Worm (Caenorhabditis elegans) whole organism, young adult: ENCODE measurements around the gene C04C3.7.

Experiments
- C17E4.6 ChIP-seq: fragments of 200-800 bp; sonication (Bioruptor generic); IDR thresholded peaks from 2 replicates; pipeline ENCODE4 v1.3.6; 2022; ENCODE audit warnings: missing genetic modification reagents, missing genetic modification characterization, missing compliant biosample characterization
- F10E7.11 ChIP-seq: sonication (generic microtip); optimal IDR thresholded peaks from 2 replicates; lab custom pipeline; 2017; ENCODE audit warnings: mild to moderate bottlenecking, missing genetic modification characterization, moderate library complexity, missing compliant biosample characterization
- F22D6.2 ChIP-seq: sonication (generic microtip); optimal IDR thresholded peaks from 2 replicates; lab custom pipeline; 2016; ENCODE audit warnings: mild to moderate bottlenecking, missing genetic modification characterization, missing compliant biosample characterization
- F23B12.7 ChIP-seq: sonication (generic microtip); optimal IDR thresholded peaks from 2 replicates; lab custom pipeline; 2017; ENCODE audit warnings: missing genetic modification characterization, mild to moderate bottlenecking, missing compliant biosample characterization, antibody characterized with exemption, moderate library complexity; ENCODE audit not compliant: insufficient read depth
- F37B4.10 ChIP-seq: fragments of 200-800 bp; sonication (Bioruptor generic); IDR thresholded peaks from 2 replicates; pipeline ENCODE4 v1.3.6; 2022; ENCODE audit warnings: missing genetic modification characterization, missing compliant biosample characterization
- K11D2.4 ChIP-seq: fragments of 200-800 bp; sonication (Bioruptor generic); IDR thresholded peaks from 2 replicates; pipeline ENCODE4 v1.3.6; 2022; ENCODE audit warnings: missing genetic modification reagents, missing genetic modification characterization, missing compliant biosample characterization
- K12H6.12 ChIP-seq: fragments of 200-800 bp; sonication (Bioruptor generic); optimal IDR thresholded peaks from 2 replicates; lab custom pipeline; 2018; ENCODE audit warnings: mild to moderate bottlenecking, missing genetic modification characterization, missing compliant biosample characterization
- T26A5.8 ChIP-seq: sonication (generic microtip); optimal IDR thresholded peaks from 2 replicates; lab custom pipeline; 2016; ENCODE audit warnings: missing genetic modification characterization, missing compliant biosample characterization
- Y79H2A.3 ChIP-seq: fragments of 200-800 bp; sonication (Bioruptor generic); conservative IDR thresholded peaks from 2 replicates; pipeline ENCODE4 v1.3.6; 2022; ENCODE audit warnings: missing genetic modification reagents, missing genetic modification characterization, missing compliant biosample characterization
- aptf-2 ChIP-seq: fragments of 200-800 bp; sonication (Bioruptor generic); conservative IDR thresholded peaks from 2 replicates; pipeline ENCODE4 v1.3.6; 2022; ENCODE audit warnings: missing genetic modification reagents, missing genetic modification characterization, missing compliant biosample characterization
- aptf-3 ChIP-seq: fragments of 200-800 bp; sonication (Bioruptor generic); IDR thresholded peaks from 2 replicates; pipeline ENCODE4 v1.3.6; 2022; ENCODE audit warnings: missing genetic modification characterization, missing compliant biosample characterization
- bed-2 ChIP-seq: fragments of 200-800 bp; sonication (Bioruptor generic); IDR thresholded peaks from 2 replicates; pipeline ENCODE4 v1.3.6; 2022; ENCODE audit warnings: missing genetic modification reagents, missing genetic modification characterization, missing compliant biosample characterization
- ccch-3 ChIP-seq: fragments of 200-800 bp; sonication (Bioruptor generic); optimal IDR thresholded peaks from 2 replicates; lab custom pipeline; 2018; ENCODE audit warnings: mild to moderate bottlenecking, missing genetic modification characterization, missing compliant biosample characterization
- cebp-1 ChIP-seq, 2 experiments: fragments of 200-800 bp in 1 of 2; sonication (Bioruptor generic) in 1 of 2; sonication (generic microtip) in 1 of 2; IDR thresholded peaks in 1 of 2; optimal IDR thresholded peaks in 1 of 2; 2 replicates each; pipeline versions ENCODE4 v1.3.6 to Lab custom; 2017 to 2022; ENCODE audit warnings: missing compliant biosample characterization in 2 of 2, missing genetic modification characterization in 2 of 2, mild to moderate bottlenecking in 1 of 2, missing genetic modification reagents in 1 of 2, moderate library complexity in 1 of 2
- cebp-2 ChIP-seq: fragments of 200-800 bp; sonication (Bioruptor generic); IDR thresholded peaks from 2 replicates; pipeline ENCODE4 v1.3.6; 2022; ENCODE audit warnings: missing genetic modification characterization, missing compliant biosample characterization
- ceh-79 ChIP-seq: sonication (generic microtip); optimal IDR thresholded peaks from 2 replicates; lab custom pipeline; 2017; ENCODE audit warnings: mild to moderate bottlenecking, missing genetic modification characterization, missing compliant biosample characterization
- egl-44 ChIP-seq: fragments of 200-800 bp; sonication (Bioruptor generic); IDR thresholded peaks from 2 replicates; pipeline ENCODE4 v1.3.6; 2022; ENCODE audit warnings: missing genetic modification reagents, missing genetic modification characterization, missing compliant biosample characterization
- ets-4 ChIP-seq: fragments of 200-800 bp; sonication (Bioruptor generic); optimal IDR thresholded peaks from 2 replicates; lab custom pipeline; 2018; ENCODE audit warnings: mild to moderate bottlenecking, missing genetic modification characterization, missing compliant biosample characterization
- him-1 ChIP-seq: sonication (generic microtip); optimal IDR thresholded peaks from 2 replicates; lab custom pipeline; 2016; ENCODE audit warnings: missing genotype, missing genetic modification reagents, missing genetic modification characterization, missing compliant biosample characterization
- hrde-1 ChIP-seq: sonication (generic microtip); optimal IDR thresholded peaks from 2 replicates; lab custom pipeline; 2016; ENCODE audit warnings: missing genetic modification characterization, mild to moderate bottlenecking, missing compliant biosample characterization, moderate library complexity, missing genotype, missing genetic modification reagents, borderline replicate concordance
- hsf-1 ChIP-seq: fragments of 200-800 bp; sonication (Bioruptor generic); IDR thresholded peaks from 2 replicates; pipeline ENCODE4 v1.3.6; 2022; ENCODE audit warnings: missing genetic modification reagents, missing genetic modification characterization, missing compliant biosample characterization
- let-607 ChIP-seq, 2 experiments: fragments of 200-800 bp in 1 of 2; sonication (Bioruptor generic) in 1 of 2; sonication (generic microtip) in 1 of 2; optimal IDR thresholded peaks; 2 replicates each; lab custom pipeline; 2016 to 2018; ENCODE audit warnings: mild to moderate bottlenecking in 2 of 2, missing compliant biosample characterization in 2 of 2, missing genetic modification characterization in 2 of 2, moderate library complexity in 2 of 2, missing genotype in 1 of 2
- lin-26 ChIP-seq: fragments of 200-800 bp; sonication (Bioruptor generic); IDR thresholded peaks from 2 replicates; pipeline ENCODE4 v1.3.6; 2022; ENCODE audit warnings: missing genetic modification reagents, missing genetic modification characterization, missing compliant biosample characterization
- madf-6 ChIP-seq: fragments of 200-800 bp; sonication (Bioruptor generic); IDR thresholded peaks from 2 replicates; pipeline ENCODE4 v1.3.6; 2022; ENCODE audit warnings: missing genetic modification reagents, missing genetic modification characterization, missing compliant biosample characterization
- madf-8 ChIP-seq: fragments of 200-800 bp; sonication (Bioruptor generic); conservative IDR thresholded peaks from 2 replicates; pipeline ENCODE4 v1.3.6; 2022; ENCODE audit warnings: missing genetic modification reagents, missing genetic modification characterization, missing compliant biosample characterization
- mcd-1 ChIP-seq: fragments of 200-800 bp; sonication (Bioruptor generic); IDR thresholded peaks from 2 replicates; pipeline ENCODE4 v1.3.6; 2022; ENCODE audit warnings: missing genetic modification reagents, missing genetic modification characterization, missing compliant biosample characterization
- mel-28 ChIP-seq: sonication (generic microtip); optimal IDR thresholded peaks from 2 replicates; lab custom pipeline; 2016; ENCODE audit warnings: borderline replicate concordance, mild to moderate bottlenecking, missing genetic modification characterization, missing compliant biosample characterization
- nfya-2 ChIP-seq: fragments of 200-800 bp; sonication (Bioruptor generic); IDR thresholded peaks from 2 replicates; pipeline ENCODE4 v1.3.6; 2022; ENCODE audit warnings: missing genetic modification reagents, missing genetic modification characterization, missing compliant biosample characterization
- pha-4 ChIP-seq: fragments of 150-350 bp; sonication (generic microtip); optimal IDR thresholded peaks from 2 replicates; lab custom pipeline; 2014; ENCODE audit warnings: missing biosample characterization, missing genetic modification reagents, missing genetic modification characterization
- rec-8 ChIP-seq, 2 experiments: sonication (generic microtip); optimal IDR thresholded peaks; 2 replicates each; lab custom pipeline; 2016; ENCODE audit warnings: mild to moderate bottlenecking in 2 of 2, missing genetic modification characterization in 2 of 2, missing genetic modification reagents in 2 of 2, missing genotype in 2 of 2, missing biosample characterization in 1 of 2, missing compliant biosample characterization in 1 of 2, moderate library complexity in 1 of 2
- repo-1 ChIP-seq: sonication (generic microtip); optimal IDR thresholded peaks from 2 replicates; lab custom pipeline; 2017; ENCODE audit warnings: mild to moderate bottlenecking, missing genetic modification characterization, missing compliant biosample characterization
- snpc-1.1 ChIP-seq: sonication (generic microtip); optimal IDR thresholded peaks from 2 replicates; lab custom pipeline; 2017; ENCODE audit warnings: missing genetic modification characterization, mild to moderate bottlenecking, missing compliant biosample characterization, antibody characterized with exemption, moderate library complexity, missing genotype, missing genetic modification reagents; ENCODE audit not compliant: insufficient read depth
- zfh-2 ChIP-seq: fragments of 200-800 bp; sonication (Bioruptor generic); conservative IDR thresholded peaks from 2 replicates; pipeline ENCODE4 v1.3.6; 2022; ENCODE audit warnings: missing genetic modification reagents, missing genetic modification characterization, missing compliant biosample characterization
- ztf-26 ChIP-seq: sonication (generic microtip); optimal IDR thresholded peaks from 2 replicates; lab custom pipeline; 2017; ENCODE audit warnings: missing genetic modification characterization, missing compliant biosample characterization
- ztf-28 ChIP-seq: fragments of 200-800 bp; sonication (Bioruptor generic); IDR thresholded peaks from 2 replicates; pipeline ENCODE4 v1.3.6; 2022; ENCODE audit warnings: missing genetic modification reagents, missing genetic modification characterization, missing compliant biosample characterization
- ztf-6 ChIP-seq: fragments of 200-800 bp; sonication (Bioruptor generic); IDR thresholded peaks from 2 replicates; pipeline ENCODE4 v1.3.6; 2022; ENCODE audit warnings: missing genetic modification reagents, missing genetic modification characterization, missing compliant biosample characterization

Gene C04C3.7

ce11 chrIV:3440848-3441247, 7.6 kb upstream of the C04C3.7 start, which contains the start of gene grd-10:
TSS of gene grd-10 (plus strand) at chrIV:3441055.
- TF ChIP-seq Y79H2A.3 (GFP tag; lab: Robert Waterston, UW) (no peak), egl-44 (no peak), aptf-3 (GFP tag; lab: Robert Waterston, UW) (no peak), aptf-2 (no peak), nfya-2 (no peak), him-1 (tag; lab: Kevin White, UChicago) (no peak), K11D2.4 (no peak), hrde-1 (tag; lab: Kevin White, UChicago) (no peak)

- no peak for TF ChIP-seq ztf-26 (tag; lab: Kevin White, UChicago)
- 0 out of 2 replicates have a peak, but pooled peaks have one; percentile 5 for TF ChIP-seq zfh-2 (GFP tag; lab: Robert Waterston, UW)
Observed at ce11 chrIV:3439354-3439753, 6.1 kb upstream of the C04C3.7 start, which contains the start of gene grd-3. TSS of gene grd-3 (plus strand) at chrIV:3439655.

ce11 chrIV:3438022-3438421, 4.7 kb upstream of the C04C3.7 start, which contains the start of gene grd-13:
TSS of gene grd-13 (plus strand) at chrIV:3438312.
- no peak for TF ChIP-seq let-607 (tag; optimal IDR thresholded peaks at IDR 0.05; lab: Kevin White, UChicago)
- no peak for TF ChIP-seq aptf-3 (GFP tag; lab: Robert Waterston, UW)
- TF ChIP-seq K12H6.12 (tag; lab: Kevin White, UChicago) = no peak
- no peak for TF ChIP-seq C17E4.6 (GFP tag; lab: Robert Waterston, UW)
- TF ChIP-seq mcd-1 = no peak
- no peak for TF ChIP-seq pha-4 (tag; lab: Kevin White, UChicago)

ce11 chrIV:3436021-3436420, 2.7 kb upstream of the C04C3.7 start, which contains the start of gene srz-32:
TSS of gene srz-32 (plus strand) at chrIV:3436321.
- TF ChIP-seq F22D6.2 (tag; lab: Kevin White, UChicago) (no peak), repo-1 (tag; lab: Kevin White, UChicago) (no peak), madf-8 (GFP tag; lab: Robert Waterston, UW) (no peak), ztf-26 (tag; lab: Kevin White, UChicago) (no peak), ccch-3 (GFP tag; lab: Kevin White, UChicago) (no peak), lin-26 (GFP tag; lab: Robert Waterston, UW) (no peak), ztf-28 (no peak), mel-28 (tag; lab: Kevin White, UChicago) (no peak), T26A5.8 (no peak), hsf-1 (GFP tag; lab: Robert Waterston, UW) (no peak)
- TF ChIP-seq, all 124 proteins: peak for 0

- TF ChIP-seq bed-2 (GFP tag; lab: Robert Waterston, UW) (no peak), ztf-6 (GFP tag; lab: Robert Waterston, UW) (no peak), F37B4.10 (GFP tag; lab: Robert Waterston, UW) (no peak), rec-8 (tag; optimal IDR thresholded peaks at IDR 0.05; lab: Kevin White, UChicago) (no peak), cebp-2 (no peak), F23B12.7 (tag; lab: Kevin White, UChicago) (no peak), ets-4 (GFP tag; lab: Kevin White, UChicago) (no peak), ceh-79 (no peak), F10E7.11 (no peak), cebp-1 (GFP tag; IDR thresholded peaks at IDR 0.05; lab: Robert Waterston, UW) (no peak), cebp-1 (tag; optimal IDR thresholded peaks at IDR 0.05; lab: Kevin White, UChicago) (no peak), madf-6 (no peak), snpc-1.1 (tag; lab: Kevin White, UChicago) (no peak), repo-1 (tag; lab: Kevin White, UChicago) (no peak), ccch-3 (GFP tag; lab: Kevin White, UChicago) (no peak)
Observed at ce11 chrIV:3428434-3428950, 4.8 kb downstream of the C04C3.7 start, which contains the start of the genes C04C3.9 and srz-60. TSS of gene C04C3.9 (minus strand) at chrIV:3428534. TSS of gene srz-60 (plus strand) at chrIV:3428900.
